Worm (Caenorhabditis elegans): ENCODE measurements around the gene cdk-5.

DNA sequence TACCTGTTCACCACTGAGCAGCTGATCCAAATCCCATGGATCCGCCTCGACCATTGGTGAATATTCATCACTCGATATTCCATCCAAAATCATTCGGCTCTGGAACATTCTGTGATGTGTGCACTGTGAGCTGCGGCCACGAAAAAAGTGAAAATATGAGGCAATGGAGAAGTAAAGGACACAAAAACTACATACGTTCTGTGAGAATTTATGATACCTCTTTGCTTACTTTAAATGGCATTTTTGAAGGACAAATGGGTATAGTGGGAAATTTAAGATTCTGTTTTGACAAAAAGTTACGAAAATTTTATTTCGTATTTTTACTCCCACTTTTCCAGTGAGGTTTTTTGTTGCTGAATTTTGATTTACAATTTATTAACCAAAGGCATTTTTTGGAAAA is 26.2 kb upstream of the cdk-5 start, which contains the start of gene twk-40:
- TF ChIP-seq nhr-25 (tag; optimal IDR thresholded peaks at IDR 0.05; ENCODE audit: borderline replicate concordance, insufficient read depth) (no peak), lsy-2 (tag; optimal IDR thresholded peaks at IDR 0.05) (no peak), pha-4 (GFP tag; IDR thresholded peaks at IDR 0.05) (no peak), pha-4 (tag; optimal IDR thresholded peaks at IDR 0.05) (no peak), Y5F2A.4 (GFP tag; optimal IDR thresholded peaks at IDR 0.05) (no peak), R02D3.7 (tag; optimal IDR thresholded peaks at IDR 0.05) (no peak), ceh-44 (GFP tag; IDR thresholded peaks at IDR 0.05) (no peak), zfp-2 (tag; optimal IDR thresholded peaks at IDR 0.05) (no peak), hlh-11 (tag; optimal IDR thresholded peaks at IDR 0.05) (no peak), F49E8.2 (tag; optimal IDR thresholded peaks at IDR 0.05; ENCODE audit: borderline replicate concordance) (no peak), arid-1 (GFP tag; conservative IDR thresholded peaks at IDR 0.05) (no peak)

Measured in whole organism, L4 larva.